Worm (Caenorhabditis elegans): ENCODE results near the gene C36E6.2.
A peak's percentile ranks its signal among the peaks of the same experiment; 100 is the strongest.

C36E6.2 gene

ce11 chrX:17451410-17451809, at the start of gene C36E6.2:
Gene C36E6.2, plus strand, starts transcription at chrX:17451670.
- TF ChIP-seq hrde-1 (tag; optimal IDR thresholded peaks at IDR 0.05; ENCODE audit: borderline replicate concordance) (no peak), let-607 (tag; optimal IDR thresholded peaks at IDR 0.05) (no peak), lsy-27 (tag; optimal IDR thresholded peaks at IDR 0.05; ENCODE audit: borderline replicate concordance, insufficient read depth) (no peak), snpc-3.4 (tag; optimal IDR thresholded peaks at IDR 0.05) (no peak), Y67H2A.10 (GFP tag; conservative IDR thresholded peaks at IDR 0.05) (no peak), tbp1 (GFP tag; optimal IDR thresholded peaks at IDR 0.05) (peak; percentile 26), B0019.2 (GFP tag; conservative IDR thresholded peaks at IDR 0.05) (no peak), K12H6.12 (tag; optimal IDR thresholded peaks at IDR 0.05) (peak; percentile 15), lin-40 (tag; optimal IDR thresholded peaks at IDR 0.05) (peak; percentile 70), K11D2.4 (GFP tag; IDR thresholded peaks at IDR 0.05) (0 out of 2 replicates have a peak, but pooled peaks have one; percentile 30), egl-18 (GFP tag; IDR thresholded peaks at IDR 0.05) (0 out of 2 replicates have a peak, but pooled peaks have one; percentile 16), pha-4 (tag; optimal IDR thresholded peaks at IDR 0.05) (no peak), attf-5 (GFP tag; optimal IDR thresholded peaks at IDR 0.05) (peak; percentile 33), repo-1 (tag; optimal IDR thresholded peaks at IDR 0.05) (no peak), T07F8.4 (tag; optimal IDR thresholded peaks at IDR 0.05) (no peak), Y95B8A.8 (GFP tag; IDR thresholded peaks at IDR 0.05) (no peak), die-1 (tag; optimal IDR thresholded peaks at IDR 0.05) (no peak), egl-44 (GFP tag; IDR thresholded peaks at IDR 0.05) (no peak), nhr-80 (tag; optimal IDR thresholded peaks at IDR 0.05) (peak; percentile 27), hmg-1.2 (GFP tag; IDR thresholded peaks at IDR 0.05) (peak; percentile 86), snpc-4 (GFP tag; optimal IDR thresholded peaks at IDR 0.05) (no peak), snpc-4 (tag; optimal IDR thresholded peaks at IDR 0.05) (peak in 1 of 4 experiments; percentile 39), ceh-27 (GFP tag; optimal IDR thresholded peaks at IDR 0.05) (peak; percentile 65), madf-6 (GFP tag; IDR thresholded peaks at IDR 0.05) (no peak), egrh-3 (GFP tag; IDR thresholded peaks at IDR 0.05) (no peak), hlh-12 (tag; optimal IDR thresholded peaks at IDR 0.05) (no peak), F23B12.7 (tag; optimal IDR thresholded peaks at IDR 0.05; ENCODE audit: insufficient read depth) (peak; percentile 15), lin-54 (GFP tag; optimal IDR thresholded peaks at IDR 0.05) (no peak), lir-1 (GFP tag; conservative IDR thresholded peaks at IDR 0.05) (no peak)

ce11 chrX:17403058-17403457, 48.4 kb upstream of the C36E6.2 start:
- no peak for TF ChIP-seq athp-1 (tag; optimal IDR thresholded peaks at IDR 0.05)
- TF ChIP-seq die-1 (tag; optimal IDR thresholded peaks at IDR 0.05), result no peak
- TF ChIP-seq F49E8.2 (tag; optimal IDR thresholded peaks at IDR 0.05; ENCODE audit: insufficient read depth), result no peak
- no peak for TF ChIP-seq Y56A3A.18 (GFP tag; IDR thresholded peaks at IDR 0.05)
- no peak for TF ChIP-seq ztf-3 (GFP tag; optimal IDR thresholded peaks at IDR 0.05)
- TF ChIP-seq F55B11.4 (tag; optimal IDR thresholded peaks at IDR 0.05; ENCODE audit: borderline replicate concordance, insufficient read depth), result no peak
- no peak for TF ChIP-seq hrde-1 (tag; optimal IDR thresholded peaks at IDR 0.05; ENCODE audit: borderline replicate concordance)
- no peak for TF ChIP-seq zim-3 (tag; optimal IDR thresholded peaks at IDR 0.05)
- TF ChIP-seq ztf-26 (tag; optimal IDR thresholded peaks at IDR 0.05), result no peak
- TF ChIP-seq F37B4.10 (GFP tag; IDR thresholded peaks at IDR 0.05), result no peak
- TF ChIP-seq attf-5 (GFP tag; optimal IDR thresholded peaks at IDR 0.05), result no peak
- TF ChIP-seq dpff-1 (tag; optimal IDR thresholded peaks at IDR 0.05), result no peak
- TF ChIP-seq aptf-2 (GFP tag; conservative IDR thresholded peaks at IDR 0.05), result no peak
- no peak for TF ChIP-seq mes-4 (tag; optimal IDR thresholded peaks at IDR 0.05)
- no peak for TF ChIP-seq sptf-2 (GFP tag; optimal IDR thresholded peaks at IDR 0.05)

Data from whole organism, young adult.